Worm (Caenorhabditis elegans) whole organism, midembryonic: ENCODE results near the gene F22E5.8.

ENCODE experiments used
- T22C8.4 ChIP-seq: fragments of 200-800 bp; sonication (Bioruptor generic); IDR thresholded peaks from 2 replicates; pipeline ENCODE4 v1.3.6; 2022; ENCODE audit warnings: missing genetic modification characterization, missing compliant biosample characterization
- cog-1 ChIP-seq: sonication (generic microtip); optimal IDR thresholded peaks from 2 replicates; lab custom pipeline; 2016; ENCODE audit warnings: missing genetic modification characterization, missing compliant biosample characterization
- flt-1 ChIP-seq: fragments of 200-800 bp; sonication (Bioruptor generic); IDR thresholded peaks from 2 replicates; pipeline ENCODE4 v1.3.6; 2022; ENCODE audit warnings: missing genetic modification characterization, missing compliant biosample characterization
- tab-1 ChIP-seq: fragments of 200-800 bp; sonication (Bioruptor generic); IDR thresholded peaks from 2 replicates; pipeline ENCODE4 v1.3.6; 2022; ENCODE audit warnings: missing genetic modification characterization, missing compliant biosample characterization
- ztf-23 ChIP-seq: fragments of 200-800 bp; sonication (Bioruptor generic); IDR thresholded peaks from 2 replicates; pipeline ENCODE4 v1.3.6; 2022; ENCODE audit warnings: missing genetic modification reagents, missing genetic modification characterization, missing compliant biosample characterization
- ztf-29 ChIP-seq: fragments of 200-800 bp; sonication (Bioruptor generic); IDR thresholded peaks from 2 replicates; pipeline ENCODE4 v1.3.6; 2022; ENCODE audit warnings: missing genetic modification reagents, missing genetic modification characterization, missing compliant biosample characterization

ce11 chrII:2629270-2629669, 10.6 kb upstream of the F22E5.8 start, which contains the start of gene sri-37:
- no peak for TF ChIP-seq T22C8.4 (GFP tag; lab: Robert Waterston, UW)
- no peak for TF ChIP-seq flt-1 (GFP tag; lab: Robert Waterston, UW)
- TF ChIP-seq ztf-23 (GFP tag; lab: Robert Waterston, UW): no peak
- no peak for TF ChIP-seq tab-1
- TF ChIP-seq ztf-29: no peak
- TF ChIP-seq cog-1 (tag; lab: Kevin White, UChicago): no peak
